Worm (Caenorhabditis elegans): ENCODE measurements around the gene R107.2.

- no peak for TF ChIP-seq sptf-1 (tag; optimal IDR thresholded peaks at IDR 0.05)
- no peak for TF ChIP-seq elt-1 (tag; optimal IDR thresholded peaks at IDR 0.05; ENCODE audit: borderline replicate concordance, insufficient read depth)
- TF ChIP-seq nhr-237 (tag; optimal IDR thresholded peaks at IDR 0.05): no peak
- no peak for TF ChIP-seq unc-62 (GFP tag; optimal IDR thresholded peaks at IDR 0.05)
- TF ChIP-seq nhr-12 (tag; optimal IDR thresholded peaks at IDR 0.05): no peak
- no peak for TF ChIP-seq lin-13 (tag; optimal IDR thresholded peaks at IDR 0.05)
- no peak for TF ChIP-seq flh-1 (GFP tag; optimal IDR thresholded peaks at IDR 0.05)
- no peak for TF ChIP-seq unc-39 (tag; optimal IDR thresholded peaks at IDR 0.05)
- no peak for TF ChIP-seq pha-4 (tag; optimal IDR thresholded peaks at IDR 0.05)
- TF ChIP-seq elt-3 (tag; optimal IDR thresholded peaks at IDR 0.05): no peak
- no peak for TF ChIP-seq blmp-1 (tag; optimal IDR thresholded peaks at IDR 0.05)
- no peak for TF ChIP-seq nhr-28 (tag; optimal IDR thresholded peaks at IDR 0.05)
- TF ChIP-seq ceh-39 (tag; optimal IDR thresholded peaks at IDR 0.05): no peak
Observed at ce11 chrIII:9017181-9017651, 28.5 kb downstream of the R107.2 start, which contains the start of gene F59B2.12.
